Fruit fly (Drosophila melanogaster) whole organism, prepupa: ENCODE measurements around the gene Meltrin.

Experiments used
- CG16779 ChIP-seq: fragments of 200-800 bp; sonication (Bioruptor generic); optimal IDR thresholded peaks from 3 replicates; lab custom pipeline; 2017; ENCODE audit warnings: missing biosample characterization, mild to moderate bottlenecking, missing genetic modification characterization
- CG34406 ChIP-seq: fragments of 200-800 bp; sonication (Bioruptor generic); optimal IDR thresholded peaks from 3 replicates; lab custom pipeline; 2016; ENCODE audit warnings: missing biosample characterization, missing genetic modification characterization
- Eip75B ChIP-seq: fragments of 200-800 bp; sonication (Bioruptor generic); optimal IDR thresholded peaks from 3 replicates; lab custom pipeline; 2016; ENCODE audit warnings: missing biosample characterization, missing genetic modification characterization
- Sox14 ChIP-seq: fragments of 200-800 bp; sonication (Bioruptor generic); optimal IDR thresholded peaks from 3 replicates; lab custom pipeline; 2016; ENCODE audit warnings: missing biosample characterization, missing genetic modification characterization
- eg ChIP-seq: fragments of 200-800 bp; sonication (Bioruptor generic); IDR thresholded peaks from 3 replicates; pipeline ENCODE4 v1.3.6; 2022; ENCODE audit warnings: missing biosample characterization, missing genetic modification characterization
- fd85E ChIP-seq: fragments of 200-800 bp; sonication (Bioruptor generic); optimal IDR thresholded peaks from 3 replicates; lab custom pipeline; 2016; ENCODE audit warnings: missing biosample characterization, missing genetic modification characterization
- lz ChIP-seq: fragments of 200-800 bp; sonication (Bioruptor generic); optimal IDR thresholded peaks from 3 replicates; lab custom pipeline; 2016; ENCODE audit warnings: missing biosample characterization, missing genetic modification characterization
- net ChIP-seq: fragments of 200-800 bp; sonication (Bioruptor generic); optimal IDR thresholded peaks from 3 replicates; lab custom pipeline; 2016; ENCODE audit warnings: missing biosample characterization, missing genetic modification characterization

DNA sequence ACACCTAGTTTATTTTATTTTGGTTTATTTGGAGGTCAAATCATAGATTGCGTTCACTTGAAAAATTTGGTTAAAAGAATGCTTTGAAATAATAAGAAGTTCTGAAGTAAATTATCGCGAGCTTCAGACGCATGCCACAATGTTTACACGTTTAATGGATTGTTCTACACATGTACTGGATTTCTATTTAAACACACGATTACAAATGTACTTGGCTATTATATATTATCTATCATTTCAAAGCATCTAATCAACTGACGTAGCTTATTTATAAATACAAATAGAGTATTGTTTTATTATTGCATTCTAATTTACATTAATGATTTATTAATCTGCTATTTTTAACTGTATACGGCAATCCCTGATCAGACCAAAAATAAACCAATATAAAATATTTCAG is 36.8 kb upstream of the Meltrin start:
- TF ChIP-seq fd85E (GFP tag; lab: Kevin White, UChicago) (no peak), eg (no peak), CG34406 (GFP tag; lab: Kevin White, UChicago) (no peak), Sox14 (GFP tag; lab: Kevin White, UChicago) (no peak), net (GFP tag; lab: Kevin White, UChicago) (no peak), lz (GFP tag; lab: Kevin White, UChicago) (no peak), Eip75B (GFP tag; lab: Kevin White, UChicago) (no peak), CG16779 (tag; lab: Kevin White, UChicago) (no peak)
